Worm (Caenorhabditis elegans): ENCODE data around the gene pad-2.
A peak's percentile ranks its signal among the peaks of the same experiment; 100 is the strongest.

Gene pad-2

ce11 chrIII:10328565-10329541, 49.9 kb downstream of the pad-2 start (continued):
- TF ChIP-seq lin-13 (GFP tag; optimal IDR thresholded peaks at IDR 0.05) (no peak), efl-1 (optimal IDR thresholded peaks at IDR 0.05) (peak in 1 of 2 experiments; percentile 15), efl-1 (GFP tag; optimal IDR thresholded peaks at IDR 0.05 in 1 of 2) (no peak), sox-4 (tag; optimal IDR thresholded peaks at IDR 0.05) (no peak), fos-1 (tag; optimal IDR thresholded peaks at IDR 0.05) (no peak), skn-1 (tag; optimal IDR thresholded peaks at IDR 0.05) (no peak), rnt-1 (tag; optimal IDR thresholded peaks at IDR 0.05) (no peak), ceh-63 (GFP tag; optimal IDR thresholded peaks at IDR 0.05) (no peak), nhr-28 (tag; optimal IDR thresholded peaks at IDR 0.05) (no peak), mdl-1 (tag; optimal IDR thresholded peaks at IDR 0.05) (no peak), elt-2 (tag; optimal IDR thresholded peaks at IDR 0.05) (no peak), alr-1 (tag; optimal IDR thresholded peaks at IDR 0.05; ENCODE audit: borderline replicate concordance) (no peak), pag-3 (tag; optimal IDR thresholded peaks at IDR 0.05; ENCODE audit: borderline replicate concordance, insufficient read depth) (no peak), efl-3 (GFP tag; optimal IDR thresholded peaks at IDR 0.05) (no peak), vab-15 (tag; optimal IDR thresholded peaks at IDR 0.05) (no peak), Y116A8C.19 (tag; optimal IDR thresholded peaks at IDR 0.05; ENCODE audit: borderline replicate concordance) (no peak), ceh-82 (tag; optimal IDR thresholded peaks at IDR 0.05) (no peak), egl-27 (tag; optimal IDR thresholded peaks at IDR 0.05) (peak in 1 of 2 experiments; percentile 35), ceh-90 (tag; optimal IDR thresholded peaks at IDR 0.05) (no peak), pqm-1 (tag; optimal IDR thresholded peaks at IDR 0.05) (no peak), C04F5.9 (tag; optimal IDR thresholded peaks at IDR 0.05) (no peak), ztf-11 (tag; optimal IDR thresholded peaks at IDR 0.05) (no peak), nhr-237 (tag; optimal IDR thresholded peaks at IDR 0.05) (no peak), dpl-1 (GFP tag; optimal IDR thresholded peaks at IDR 0.05) (no peak), nhr-11 (tag; optimal IDR thresholded peaks at IDR 0.05) (no peak), unc-62 (GFP tag; optimal IDR thresholded peaks at IDR 0.05) (no peak), lin-35 (GFP tag; optimal IDR thresholded peaks at IDR 0.05) (no peak)

- TF ChIP-seq elt-3 (tag; optimal IDR thresholded peaks at IDR 0.05) = peak in 2 of 6 experiments; percentile 34 to 82
- no peak for TF ChIP-seq lir-3 (tag; optimal IDR thresholded peaks at IDR 0.05; ENCODE audit: poor library complexity)
- TF ChIP-seq dpl-1 (GFP tag; optimal IDR thresholded peaks at IDR 0.05) = no peak
- TF ChIP-seq unc-98 (GFP tag; IDR thresholded peaks at IDR 0.05) = no peak
- TF ChIP-seq nhr-47 (tag; optimal IDR thresholded peaks at IDR 0.05) = no peak
- no peak for TF ChIP-seq tbx-2 (tag; optimal IDR thresholded peaks at IDR 0.05)
- TF ChIP-seq hpl-2 (GFP tag; optimal IDR thresholded peaks at IDR 0.05) = no peak
- no peak for TF ChIP-seq Y116A8C.19 (tag; optimal IDR thresholded peaks at IDR 0.05; ENCODE audit: borderline replicate concordance)
- TF ChIP-seq unc-30 (tag; optimal IDR thresholded peaks at IDR 0.05) = no peak
- TF ChIP-seq blmp-1 (tag; optimal IDR thresholded peaks at IDR 0.05) = peak; percentile 7
- TF ChIP-seq jun-1 (tag; optimal IDR thresholded peaks at IDR 0.05) = no peak
- no peak for TF ChIP-seq fkh-8 (tag; optimal IDR thresholded peaks at IDR 0.05)
- TF ChIP-seq C34B4.2 (tag; optimal IDR thresholded peaks at IDR 0.05) = no peak
- TF ChIP-seq mef-2 (tag; optimal IDR thresholded peaks at IDR 0.05) = no peak
- TF ChIP-seq swsn-7 (tag; optimal IDR thresholded peaks at IDR 0.05) = no peak
- TF ChIP-seq nhr-237 (tag; optimal IDR thresholded peaks at IDR 0.05) = no peak
- no peak for TF ChIP-seq zag-1 (tag; optimal IDR thresholded peaks at IDR 0.05)
- no peak for TF ChIP-seq vab-15 (tag; optimal IDR thresholded peaks at IDR 0.05)
- peak in 1 of 2 experiments; percentile 6 for TF ChIP-seq lsy-2 (tag; optimal IDR thresholded peaks at IDR 0.05)
- TF ChIP-seq snu-23 (GFP tag; optimal IDR thresholded peaks at IDR 0.05) = no peak
- no peak for TF ChIP-seq sup-37 (GFP tag; optimal IDR thresholded peaks at IDR 0.05)
- TF ChIP-seq nhr-12 (tag; optimal IDR thresholded peaks at IDR 0.05) = no peak
- no peak for TF ChIP-seq aha-1 (tag; optimal IDR thresholded peaks at IDR 0.05)
- TF ChIP-seq sox-4 (tag; optimal IDR thresholded peaks at IDR 0.05) = no peak
- no peak for TF ChIP-seq nhr-11 (tag; optimal IDR thresholded peaks at IDR 0.05)
- TF ChIP-seq mdl-1 (tag; optimal IDR thresholded peaks at IDR 0.05) = peak in 1 of 2 experiments; percentile 38
- TF ChIP-seq mab-9 (GFP tag; IDR thresholded peaks at IDR 0.05) = no peak
- no peak for TF ChIP-seq ets-5 (GFP tag; IDR thresholded peaks at IDR 0.05)
- TF ChIP-seq ceh-82 (tag; optimal IDR thresholded peaks at IDR 0.05) = no peak
- TF ChIP-seq lin-13 (GFP tag; optimal IDR thresholded peaks at IDR 0.05) = no peak
- no peak for TF ChIP-seq nhr-90 (tag; optimal IDR thresholded peaks at IDR 0.05; ENCODE audit: poor library complexity)
These were observed 50.9 kb downstream of the pad-2 start for ce11 chrIII:10329811-10330210.

All from whole organism, L1 larva.